Worm (Caenorhabditis elegans): Measurements from ENCODE around the gene spe-10.

The spe-10 gene

ce11 chrV:10381726-10382125 lies 2.3 kb upstream of the spe-10 start, which contains the start of gene abu-1:
Gene abu-1 (minus strand): TSS chrV:10381826.
- TF ChIP-seq sem-4 (tag; optimal IDR thresholded peaks at IDR 0.05) (no peak), unc-62 (GFP tag; optimal IDR thresholded peaks at IDR 0.05) (no peak), lin-11 (tag; optimal IDR thresholded peaks at IDR 0.05) (no peak), zag-1 (tag; optimal IDR thresholded peaks at IDR 0.05) (no peak), snpc-4 (tag; optimal IDR thresholded peaks at IDR 0.05) (no peak)

- TF ChIP-seq ztf-4 (tag; optimal IDR thresholded peaks at IDR 0.05) (no peak), F13H6.1 (tag; optimal IDR thresholded peaks at IDR 0.05) (no peak)
Observed at ce11 chrV:10382142-10382541, 1.9 kb upstream of the spe-10 start, which contains the start of gene pqn-2. Gene pqn-2 (plus strand): TSS chrV:10382442.

- no peak for TF ChIP-seq nhr-10 (tag; optimal IDR thresholded peaks at IDR 0.05)
- TF ChIP-seq nhr-12 (tag; optimal IDR thresholded peaks at IDR 0.05): no peak
- TF ChIP-seq skn-1 (tag; optimal IDR thresholded peaks at IDR 0.05): no peak
- no peak for TF ChIP-seq nhr-6 (tag; optimal IDR thresholded peaks at IDR 0.05)
- no peak for TF ChIP-seq mab-5 (tag; optimal IDR thresholded peaks at IDR 0.05)
- TF ChIP-seq lin-11 (tag; optimal IDR thresholded peaks at IDR 0.05): no peak
- no peak for TF ChIP-seq sma-9 (GFP tag; optimal IDR thresholded peaks at IDR 0.05)
- no peak for TF ChIP-seq sma-9 (tag; optimal IDR thresholded peaks at IDR 0.05)
- TF ChIP-seq nhr-23 (tag; optimal IDR thresholded peaks at IDR 0.05): no peak
- no peak for TF ChIP-seq lin-39 (tag; optimal IDR thresholded peaks at IDR 0.05)
- no peak for TF ChIP-seq ZK546.5 (tag; optimal IDR thresholded peaks at IDR 0.05)
- no peak for TF ChIP-seq nhr-11 (tag; optimal IDR thresholded peaks at IDR 0.05)
- no peak for TF ChIP-seq R02D3.7 (tag; optimal IDR thresholded peaks at IDR 0.05)
- no peak for TF ChIP-seq dmd-4 (tag; optimal IDR thresholded peaks at IDR 0.05)
- TF ChIP-seq unc-62 (GFP tag; optimal IDR thresholded peaks at IDR 0.05): no peak
- TF ChIP-seq nhr-25 (tag; optimal IDR thresholded peaks at IDR 0.05): no peak
- TF ChIP-seq lin-13 (GFP tag; optimal IDR thresholded peaks at IDR 0.05): no peak
Observed at ce11 chrV:10387412-10387811, 3.4 kb downstream of the spe-10 start.

ce11 chrV:10388318-10388717 lies 4.3 kb downstream of the spe-10 start, which contains the start of gene AC3.5:
Gene AC3.5 (plus strand): TSS chrV:10388527.
- TF ChIP-seq nhr-21 (tag; optimal IDR thresholded peaks at IDR 0.05): peak; percentile 13
- TF ChIP-seq lin-13 (GFP tag; optimal IDR thresholded peaks at IDR 0.05): no peak
- peak; percentile 8 for TF ChIP-seq fos-1 (tag; optimal IDR thresholded peaks at IDR 0.05)
- TF ChIP-seq sma-3 (GFP tag; optimal IDR thresholded peaks at IDR 0.05): no peak

- no peak for TF ChIP-seq ZK546.5 (tag; optimal IDR thresholded peaks at IDR 0.05)
- no peak for TF ChIP-seq blmp-1 (tag; optimal IDR thresholded peaks at IDR 0.05; ENCODE audit: insufficient read depth)
- TF ChIP-seq peb-1 (tag; optimal IDR thresholded peaks at IDR 0.05): no peak
- TF ChIP-seq lin-13 (GFP tag; optimal IDR thresholded peaks at IDR 0.05): no peak
- TF ChIP-seq Y55F3AM.14 (GFP tag; optimal IDR thresholded peaks at IDR 0.05): peak; percentile 74
Observed at ce11 chrV:10393708-10394107, 9.7 kb downstream of the spe-10 start.

- TF ChIP-seq unc-55 (GFP tag; optimal IDR thresholded peaks at IDR 0.05) (no peak), sem-4 (tag; optimal IDR thresholded peaks at IDR 0.05) (no peak), fos-1 (tag; optimal IDR thresholded peaks at IDR 0.05) (peak; percentile 25), nhr-23 (tag; optimal IDR thresholded peaks at IDR 0.05) (no peak), mbf-1 (tag; optimal IDR thresholded peaks at IDR 0.05) (no peak)
Observed at ce11 chrV:10395173-10395766, 11.2 kb downstream of the spe-10 start, which contains the start of the genes col-151 and ugt-1. Gene col-151 (minus strand): TSS chrV:10395223. Gene ugt-1 (plus strand): TSS chrV:10395663.

- TF ChIP-seq nhr-23 (tag; optimal IDR thresholded peaks at IDR 0.05) (no peak), nhr-12 (tag; optimal IDR thresholded peaks at IDR 0.05) (no peak), Y55F3AM.14 (GFP tag; optimal IDR thresholded peaks at IDR 0.05) (no peak), R02D3.7 (tag; optimal IDR thresholded peaks at IDR 0.05) (no peak), ama-1 (optimal IDR thresholded peaks at IDR 0.05) (no peak), blmp-1 (tag; optimal IDR thresholded peaks at IDR 0.05; ENCODE audit: insufficient read depth) (no peak), mdl-1 (tag; optimal IDR thresholded peaks at IDR 0.05) (no peak), sma-9 (GFP tag; optimal IDR thresholded peaks at IDR 0.05) (peak; percentile 53), sma-9 (tag; optimal IDR thresholded peaks at IDR 0.05) (no peak), mab-5 (tag; optimal IDR thresholded peaks at IDR 0.05) (no peak), nhr-77 (tag; optimal IDR thresholded peaks at IDR 0.05) (no peak), nhr-237 (tag; optimal IDR thresholded peaks at IDR 0.05) (no peak), aly-2 (tag; optimal IDR thresholded peaks at IDR 0.05) (no peak), sma-3 (GFP tag; optimal IDR thresholded peaks at IDR 0.05) (no peak), nhr-10 (tag; optimal IDR thresholded peaks at IDR 0.05) (no peak), F13H6.1 (tag; optimal IDR thresholded peaks at IDR 0.05) (no peak), nhr-129 (tag; optimal IDR thresholded peaks at IDR 0.05) (peak; percentile 29), fos-1 (tag; optimal IDR thresholded peaks at IDR 0.05) (peak; percentile 41), crh-2 (tag; optimal IDR thresholded peaks at IDR 0.05) (peak; percentile 14), unc-39 (tag; optimal IDR thresholded peaks at IDR 0.05) (no peak)
Observed at ce11 chrV:10398431-10398830, 14.4 kb downstream of the spe-10 start, which contains the start of gene ugt-2. Gene ugt-2 (plus strand): TSS chrV:10398801.

All from whole organism, L2 larva.